Worm (Caenorhabditis elegans) whole organism, young adult: ENCODE results near the gene unc-53.

Source experiments
- C17E4.6 ChIP-seq: fragments of 200-800 bp; sonication (Bioruptor generic); IDR thresholded peaks from 2 replicates; pipeline ENCODE4 v1.3.6; 2022; ENCODE audit warnings: missing genetic modification reagents, missing genetic modification characterization, missing compliant biosample characterization
- F49E8.2 ChIP-seq: sonication (generic microtip); optimal IDR thresholded peaks from 3 replicates; lab custom pipeline; 2017; ENCODE audit warnings: missing genetic modification characterization, mild to moderate bottlenecking, missing compliant biosample characterization, antibody characterized with exemption, moderate library complexity; ENCODE audit not compliant: insufficient read depth
- attf-3 ChIP-seq: fragments of 200-800 bp; sonication (Bioruptor generic); conservative IDR thresholded peaks from 2 replicates; pipeline ENCODE4 v1.3.6; 2022; ENCODE audit warnings: missing genetic modification reagents, missing genetic modification characterization, missing compliant biosample characterization
- cebp-1 ChIP-seq, 2 experiments: fragments of 200-800 bp in 1 of 2; sonication (Bioruptor generic) in 1 of 2; sonication (generic microtip) in 1 of 2; IDR thresholded peaks in 1 of 2; optimal IDR thresholded peaks in 1 of 2; 2 replicates each; pipeline versions ENCODE4 v1.3.6 to Lab custom; 2017 to 2022; ENCODE audit warnings: missing compliant biosample characterization in 2 of 2, missing genetic modification characterization in 2 of 2, mild to moderate bottlenecking in 1 of 2, missing genetic modification reagents in 1 of 2, moderate library complexity in 1 of 2
- ceh-58 ChIP-seq: fragments of 200-800 bp; sonication (Bioruptor generic); IDR thresholded peaks from 2 replicates; pipeline ENCODE4 v1.3.6; 2022; ENCODE audit warnings: missing genetic modification characterization, missing compliant biosample characterization
- him-1 ChIP-seq: sonication (generic microtip); optimal IDR thresholded peaks from 2 replicates; lab custom pipeline; 2016; ENCODE audit warnings: missing genotype, missing genetic modification reagents, missing genetic modification characterization, missing compliant biosample characterization
- ztf-28 ChIP-seq: fragments of 200-800 bp; sonication (Bioruptor generic); IDR thresholded peaks from 2 replicates; pipeline ENCODE4 v1.3.6; 2022; ENCODE audit warnings: missing genetic modification reagents, missing genetic modification characterization, missing compliant biosample characterization
- ztf-3 ChIP-seq: fragments of 200-800 bp; sonication (Bioruptor generic); optimal IDR thresholded peaks from 2 replicates; lab custom pipeline; 2018; ENCODE audit warnings: mild to moderate bottlenecking, missing genetic modification characterization, missing compliant biosample characterization

DNA sequence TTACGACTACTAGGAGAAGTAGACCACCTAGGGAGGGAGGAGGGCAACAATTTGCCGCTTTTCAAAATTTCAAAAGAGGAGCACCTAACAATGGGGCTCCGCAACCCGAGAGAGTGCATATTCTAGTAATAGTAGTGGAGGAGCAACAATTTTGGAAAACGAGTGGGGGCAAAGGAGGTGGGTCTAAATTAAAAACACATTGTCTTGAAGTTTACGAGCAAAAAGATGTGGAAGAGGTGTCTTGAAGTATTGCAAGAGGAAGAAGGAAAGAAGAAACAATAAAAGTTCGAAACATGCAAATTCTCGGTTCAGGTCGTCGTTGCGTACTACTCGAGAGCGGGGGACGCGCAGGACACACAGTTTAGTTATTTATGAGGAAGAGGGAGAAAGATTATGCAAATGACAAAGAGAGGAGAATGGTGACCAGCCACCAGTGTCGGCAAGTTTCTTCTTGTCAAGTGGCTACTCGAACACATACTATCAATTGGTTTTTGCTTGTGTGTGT, 25.0 kb downstream of the unc-53 start:
- TF ChIP-seq ceh-58 = no peak
- TF ChIP-seq cebp-1 (GFP tag; IDR thresholded peaks at IDR 0.05; lab: Robert Waterston, UW) = no peak
- no peak for TF ChIP-seq cebp-1 (tag; optimal IDR thresholded peaks at IDR 0.05; lab: Kevin White, UChicago)
- no peak for TF ChIP-seq attf-3 (GFP tag; lab: Robert Waterston, UW)
- TF ChIP-seq ztf-28 = no peak
- TF ChIP-seq ztf-3 (GFP tag; lab: Kevin White, UChicago) = no peak
- no peak for TF ChIP-seq him-1 (tag; lab: Kevin White, UChicago)
- no peak for TF ChIP-seq C17E4.6 (GFP tag; lab: Robert Waterston, UW)
- TF ChIP-seq F49E8.2 (tag; lab: Kevin White, UChicago) = no peak
